Worm (Caenorhabditis elegans) whole organism, L4 larva: ENCODE data around the gene srbc-40.

Experiments used
- D1046.2 ChIP-seq: fragments of 200-800 bp; sonication (Bioruptor generic); IDR thresholded peaks from 2 replicates; pipeline ENCODE4 v1.3.6; 2022; ENCODE audit warnings: missing genetic modification characterization, missing compliant biosample characterization
- F10B5.3 ChIP-seq: sonication (generic microtip); optimal IDR thresholded peaks from 2 replicates; lab custom pipeline; 2016; ENCODE audit warnings: mild to moderate bottlenecking, missing genetic modification characterization, missing compliant biosample characterization
- F26F4.8 ChIP-seq: fragments of 200-800 bp; sonication (Bioruptor generic); conservative IDR thresholded peaks from 2 replicates; pipeline ENCODE4 v1.3.6; 2022; ENCODE audit warnings: missing genetic modification characterization, missing compliant biosample characterization
- F44E2.7 ChIP-seq: fragments of 200-800 bp; sonication (Bioruptor generic); IDR thresholded peaks from 2 replicates; pipeline ENCODE4 v2.1.2; 2022; ENCODE audit warnings: missing genetic modification characterization, missing compliant biosample characterization
- F49E8.2 ChIP-seq: sonication (generic microtip); optimal IDR thresholded peaks from 2 replicates; lab custom pipeline; 2016; ENCODE audit warnings: missing compliant biosample characterization, mild to moderate bottlenecking, missing genetic modification characterization, borderline replicate concordance
- R02D3.7 ChIP-seq: fragments of 150-350 bp; sonication (generic microtip); optimal IDR thresholded peaks from 3 replicates; lab custom pipeline; 2014; ENCODE audit warnings: missing biosample characterization, missing genetic modification characterization
- Y48G9A.11 ChIP-seq: fragments of 200-800 bp; sonication (Bioruptor generic); IDR thresholded peaks from 2 replicates; pipeline ENCODE4 v1.3.6; 2022; ENCODE audit warnings: missing genetic modification reagents, missing genetic modification characterization, missing compliant biosample characterization
- Y75B8A.6 ChIP-seq: fragments of 200-800 bp; sonication (Bioruptor generic); IDR thresholded peaks from 2 replicates; pipeline ENCODE4 v1.3.6; 2022; ENCODE audit warnings: missing genetic modification reagents, missing genetic modification characterization, missing compliant biosample characterization
- ZK337.2 ChIP-seq: fragments of 200-800 bp; sonication (Bioruptor generic); IDR thresholded peaks from 2 replicates; pipeline ENCODE4 v1.3.6; 2022; ENCODE audit warnings: missing genetic modification reagents, missing genetic modification characterization, missing compliant biosample characterization
- ZK546.5 ChIP-seq, 2 experiments: sonication (generic microtip); optimal IDR thresholded peaks; 2 replicates each; lab custom pipeline; 2017; ENCODE audit warnings: missing biosample characterization in 2 of 2, missing genetic modification characterization in 2 of 2
- aha-1 ChIP-seq: fragments of 150-350 bp; peaks from one replicate; lab custom pipeline; 2014; ENCODE audit warnings: missing biosample characterization, missing genetic modification characterization
- attf-4 ChIP-seq: sonication (generic microtip); optimal IDR thresholded peaks from 3 replicates; lab custom pipeline; 2017; ENCODE audit warnings: missing biosample characterization, missing genetic modification characterization
- ceh-20 ChIP-seq: fragments of 200-800 bp; sonication (Bioruptor generic); IDR thresholded peaks from 2 replicates; pipeline ENCODE4 v1.3.6; 2022; ENCODE audit warnings: missing genetic modification reagents, missing genetic modification characterization, missing compliant biosample characterization
- ceh-44 ChIP-seq: fragments of 200-800 bp; sonication (Bioruptor generic); IDR thresholded peaks from 2 replicates; pipeline ENCODE4 v1.3.6; 2022; ENCODE audit warnings: missing genetic modification reagents, missing genetic modification characterization, missing compliant biosample characterization
- ceh-62 ChIP-seq: sonication (generic microtip); optimal IDR thresholded peaks from 2 replicates; lab custom pipeline; 2017; ENCODE audit warnings: missing biosample characterization, missing genetic modification characterization
- ceh-82 ChIP-seq: sonication (generic microtip); optimal IDR thresholded peaks from 2 replicates; lab custom pipeline; 2017; ENCODE audit warnings: missing biosample characterization, missing genetic modification characterization
- cey-2 ChIP-seq: sonication (generic microtip); optimal IDR thresholded peaks from 3 replicates; lab custom pipeline; 2017; ENCODE audit warnings: missing genetic modification characterization, mild to moderate bottlenecking, missing compliant biosample characterization, antibody characterized with exemption, borderline replicate concordance; ENCODE audit not compliant: insufficient read depth
- daf-12 ChIP-seq: fragments of 150-350 bp; optimal IDR thresholded peaks from 2 replicates; lab custom pipeline; 2014; ENCODE audit warnings: missing biosample characterization, missing genetic modification reagents, missing genetic modification characterization
- daf-8 ChIP-seq: fragments of 200-800 bp; sonication (Bioruptor generic); IDR thresholded peaks from 2 replicates; pipeline ENCODE4 v1.3.6; 2022; ENCODE audit warnings: missing genetic modification characterization, missing compliant biosample characterization
- dpl-1 ChIP-seq: fragments of 150-350 bp; optimal IDR thresholded peaks from 2 replicates; lab custom pipeline; 2014; ENCODE audit warnings: missing biosample characterization, missing genetic modification reagents, missing genetic modification characterization
- dve-1 ChIP-seq: sonication (generic microtip); optimal IDR thresholded peaks from 2 replicates; lab custom pipeline; 2017; ENCODE audit warnings: antibody characterized with exemption, mild to moderate bottlenecking, missing genetic modification characterization, missing compliant biosample characterization; ENCODE audit not compliant: insufficient read depth
- egl-27 ChIP-seq: sonication (generic microtip); optimal IDR thresholded peaks from 3 replicates; lab custom pipeline; 2017; ENCODE audit warnings: missing biosample characterization, missing genetic modification reagents, missing genetic modification characterization
- egl-43 ChIP-seq: fragments of 200-800 bp; sonication (Bioruptor generic); IDR thresholded peaks from 2 replicates; pipeline ENCODE4 v1.3.6; 2022; ENCODE audit warnings: missing genetic modification reagents, missing genetic modification characterization, missing compliant biosample characterization
- gei-8 ChIP-seq: fragments of 200-800 bp; sonication (Bioruptor generic); optimal IDR thresholded peaks from 2 replicates; lab custom pipeline; 2018; ENCODE audit warnings: mild to moderate bottlenecking, missing genetic modification characterization, missing compliant biosample characterization
- hif-1 ChIP-seq, 2 experiments: sonication (generic microtip); optimal IDR thresholded peaks; 2 replicates each; lab custom pipeline; 2016 to 2017; ENCODE audit warnings: missing compliant biosample characterization in 2 of 2, missing genetic modification characterization in 2 of 2, missing genetic modification reagents in 2 of 2, missing genotype in 2 of 2, mild to moderate bottlenecking in 1 of 2
- hlh-30 ChIP-seq: sonication (generic microtip); optimal IDR thresholded peaks from 2 replicates; lab custom pipeline; 2017; ENCODE audit warnings: antibody characterized with exemption, mild to moderate bottlenecking, missing genetic modification characterization, missing compliant biosample characterization; ENCODE audit not compliant: insufficient read depth
- lin-1 ChIP-seq: fragments of 200-800 bp; sonication (Bioruptor generic); IDR thresholded peaks from 2 replicates; pipeline ENCODE4 v1.3.6; 2022; ENCODE audit warnings: missing genetic modification reagents, missing genetic modification characterization, missing compliant biosample characterization
- lin-13 ChIP-seq: fragments of 150-350 bp; optimal IDR thresholded peaks from 2 replicates; lab custom pipeline; 2014; ENCODE audit warnings: missing biosample characterization, missing genetic modification reagents, missing genetic modification characterization
- lin-39 ChIP-seq: fragments of 150-350 bp; optimal IDR thresholded peaks from 2 replicates; lab custom pipeline; 2014; ENCODE audit warnings: missing biosample characterization, missing genetic modification reagents, missing genetic modification characterization
- lir-3 ChIP-seq: sonication (generic microtip); optimal IDR thresholded peaks from 2 replicates; lab custom pipeline; 2016; ENCODE audit warnings: mild to moderate bottlenecking, missing genetic modification characterization, missing compliant biosample characterization
- lsy-2 ChIP-seq, 2 experiments: fragments of 150-350 bp in 1 of 2; sonication (generic microtip) in 1 of 2; optimal IDR thresholded peaks; 2 replicates each; lab custom pipeline; 2014 to 2017; ENCODE audit warnings: missing biosample characterization in 2 of 2, missing genetic modification characterization in 2 of 2
- madf-9 ChIP-seq: fragments of 200-800 bp; sonication (Bioruptor generic); conservative IDR thresholded peaks from 2 replicates; pipeline ENCODE4 v1.3.6; 2022; ENCODE audit warnings: missing genetic modification reagents, missing genetic modification characterization, missing compliant biosample characterization
- mep-1 ChIP-seq: fragments of 150-350 bp; sonication (generic microtip); optimal IDR thresholded peaks from 3 replicates; lab custom pipeline; 2014; ENCODE audit warnings: missing biosample characterization, missing genetic modification characterization
- mxl-2 ChIP-seq: fragments of 200-800 bp; sonication (Bioruptor generic); conservative IDR thresholded peaks from 2 replicates; pipeline ENCODE4 v1.3.6; 2022; ENCODE audit warnings: missing genetic modification reagents, missing genetic modification characterization, missing compliant biosample characterization
- nhr-102 ChIP-seq: sonication (generic microtip); optimal IDR thresholded peaks from 2 replicates; lab custom pipeline; 2016; ENCODE audit warnings: mild to moderate bottlenecking, missing genetic modification characterization, moderate library complexity, missing compliant biosample characterization
- nhr-28 ChIP-seq: fragments of 150-350 bp; optimal IDR thresholded peaks from 2 replicates; lab custom pipeline; 2014; ENCODE audit warnings: missing biosample characterization, missing genetic modification characterization
- nhr-41 ChIP-seq: fragments of 200-800 bp; sonication (Bioruptor generic); IDR thresholded peaks from 2 replicates; pipeline ENCODE4 v1.3.6; 2022; ENCODE audit warnings: missing genetic modification reagents, missing genetic modification characterization, missing compliant biosample characterization
- pha-4 ChIP-seq, 2 experiments: fragments of 150-350 bp in 1 of 2; fragments of 200-800 bp in 1 of 2; sonication (Bioruptor generic) in 1 of 2; IDR thresholded peaks in 1 of 2; optimal IDR thresholded peaks in 1 of 2; 2 replicates each; pipeline versions ENCODE4 v1.3.6 to Lab custom; 2014 to 2022; ENCODE audit warnings: missing genetic modification characterization in 2 of 2, missing genetic modification reagents in 2 of 2, missing biosample characterization in 1 of 2, missing compliant biosample characterization in 1 of 2
- php-3 ChIP-seq: fragments of 200-800 bp; sonication (Bioruptor generic); IDR thresholded peaks from 2 replicates; pipeline ENCODE4 v1.3.6; 2022; ENCODE audit warnings: missing genetic modification reagents, missing genetic modification characterization, missing compliant biosample characterization
- rbr-2 ChIP-seq: sonication (generic microtip); optimal IDR thresholded peaks from 2 replicates; lab custom pipeline; 2016; ENCODE audit warnings: missing genotype, missing genetic modification characterization, missing compliant biosample characterization
- set-16 ChIP-seq: fragments of 200-800 bp; sonication (Bioruptor generic); IDR thresholded peaks from 2 replicates; pipeline ENCODE4 v1.3.6; 2022; ENCODE audit warnings: missing genetic modification reagents, missing genetic modification characterization, missing compliant biosample characterization
- snpc-4 ChIP-seq: fragments of 150-350 bp; optimal IDR thresholded peaks from 2 replicates; lab custom pipeline; 2014; ENCODE audit warnings: missing biosample characterization, missing genetic modification characterization
- spr-1 ChIP-seq: sonication (generic microtip); optimal IDR thresholded peaks from 2 replicates; lab custom pipeline; 2016; ENCODE audit warnings: mild to moderate bottlenecking, missing genetic modification characterization, missing compliant biosample characterization
- spr-3 ChIP-seq: fragments of 200-800 bp; sonication (Bioruptor generic); optimal IDR thresholded peaks from 2 replicates; lab custom pipeline; 2018; ENCODE audit warnings: mild to moderate bottlenecking, missing genetic modification characterization, missing compliant biosample characterization
- tag-97 ChIP-seq: fragments of 200-800 bp; sonication (Bioruptor generic); IDR thresholded peaks from 2 replicates; pipeline ENCODE4 v1.3.6; 2022; ENCODE audit warnings: missing genetic modification characterization, missing compliant biosample characterization
- tra-1 ChIP-seq: fragments of 200-800 bp; sonication (Bioruptor generic); IDR thresholded peaks from 2 replicates; pipeline ENCODE4 v1.3.6; 2022; ENCODE audit warnings: missing genetic modification reagents, missing genetic modification characterization, missing compliant biosample characterization
- unc-39 ChIP-seq: sonication (generic microtip); optimal IDR thresholded peaks from 2 replicates; lab custom pipeline; 2017; ENCODE audit warnings: missing biosample characterization, missing genetic modification characterization
- vab-7 ChIP-seq: fragments of 200-800 bp; sonication (Bioruptor generic); IDR thresholded peaks from 2 replicates; pipeline ENCODE4 v1.3.6; 2022; ENCODE audit warnings: missing genetic modification reagents, missing genetic modification characterization, missing compliant biosample characterization
- zfp-2 ChIP-seq: sonication (generic microtip); optimal IDR thresholded peaks from 2 replicates; lab custom pipeline; 2016; ENCODE audit warnings: mild to moderate bottlenecking, missing genetic modification characterization, missing compliant biosample characterization
- zfp-3 ChIP-seq: fragments of 200-800 bp; sonication (Bioruptor generic); conservative IDR thresholded peaks from 2 replicates; pipeline ENCODE4 v1.3.6; 2022; ENCODE audit warnings: missing genetic modification reagents, missing genetic modification characterization, missing compliant biosample characterization

srbc-40 gene

DNA sequence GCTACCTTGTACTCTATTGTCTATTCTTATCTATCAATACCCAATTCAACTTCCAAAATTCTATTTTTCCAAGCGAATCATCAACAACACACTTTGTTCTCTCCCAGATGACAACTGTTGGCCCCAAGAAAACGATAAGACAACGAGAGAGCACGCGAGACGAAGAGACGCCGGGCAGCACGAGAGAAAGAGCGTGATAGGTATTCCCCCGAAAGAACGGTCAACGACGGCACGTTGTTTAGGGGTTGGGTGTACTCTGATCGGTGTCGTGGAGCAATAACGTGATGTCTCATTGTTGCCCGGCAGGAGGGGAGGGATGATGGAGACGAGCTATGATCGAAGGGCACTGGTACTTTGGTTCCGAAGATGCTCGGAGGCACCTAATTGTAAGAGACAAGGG is 11.7 kb upstream of the srbc-40 start (continued):
- peak; percentile 34; the same call in 1 of the 2 replicates for TF ChIP-seq madf-9
- no peak for TF ChIP-seq daf-12 (tag; lab: Kevin White, UChicago)
- no peak for TF ChIP-seq F10B5.3 (tag; lab: Kevin White, UChicago)
- TF ChIP-seq D1046.2 (GFP tag; lab: Robert Waterston, UW): no peak
- TF ChIP-seq ceh-20 (GFP tag; lab: Robert Waterston, UW): peak; percentile 90
- TF ChIP-seq lir-3 (tag; lab: Kevin White, UChicago): no peak
- no peak for TF ChIP-seq lin-13 (GFP tag; lab: Kevin White, UChicago)
- peak; percentile 63 to 88 for TF ChIP-seq hif-1 (tag; optimal IDR thresholded peaks at IDR 0.05; lab: Kevin White, UChicago)
- peak; percentile 97 for TF ChIP-seq aha-1 (tag; lab: Kevin White, UChicago)
- TF ChIP-seq F44E2.7 (GFP tag; lab: Robert Waterston, UW): no peak
- peak; percentile 56 for TF ChIP-seq spr-1 (tag; lab: Kevin White, UChicago)
- no peak for TF ChIP-seq ZK546.5 (tag; optimal IDR thresholded peaks at IDR 0.05; lab: Kevin White, UChicago)
- TF ChIP-seq zfp-3 (GFP tag; lab: Robert Waterston, UW): peak; percentile 88
- no peak for TF ChIP-seq zfp-2 (tag; lab: Kevin White, UChicago)
- no peak for TF ChIP-seq attf-4
- peak; percentile 98 for TF ChIP-seq hlh-30 (tag; lab: Kevin White, UChicago)
- TF ChIP-seq nhr-28 (tag; lab: Kevin White, UChicago): peak; percentile 96
- peak; percentile 35 for TF ChIP-seq rbr-2 (tag; lab: Kevin White, UChicago)
- TF ChIP-seq ceh-82 (tag; lab: Kevin White, UChicago): no peak
- no peak for TF ChIP-seq vab-7 (GFP tag; lab: Robert Waterston, UW)
- peak; percentile 93 for TF ChIP-seq nhr-102
- TF ChIP-seq lsy-2 (tag; optimal IDR thresholded peaks at IDR 0.05; lab: Kevin White, UChicago): peak; percentile 71 to 78
- TF ChIP-seq Y48G9A.11 (GFP tag; lab: Robert Waterston, UW): no peak
- TF ChIP-seq dpl-1 (GFP tag; lab: Kevin White, UChicago): peak; percentile 2
- peak; percentile 79 for TF ChIP-seq mep-1 (tag; lab: Kevin White, UChicago)
- peak; percentile 65; the same call in 1 of the 2 replicates for TF ChIP-seq egl-43 (GFP tag; lab: Robert Waterston, UW)
- TF ChIP-seq mxl-2 (GFP tag; lab: Robert Waterston, UW): peak; percentile 73
- TF ChIP-seq ZK337.2 (GFP tag; lab: Robert Waterston, UW): no peak
- no peak for TF ChIP-seq ceh-62 (tag; lab: Kevin White, UChicago)
- no peak for TF ChIP-seq ceh-44
- no peak for TF ChIP-seq tag-97
- no peak; the same call in 1 of the 2 replicates for TF ChIP-seq nhr-41
- TF ChIP-seq set-16 (GFP tag; lab: Robert Waterston, UW): peak; percentile 91
- TF ChIP-seq php-3 (GFP tag; lab: Robert Waterston, UW): peak; percentile 92
- no peak for TF ChIP-seq daf-8 (GFP tag; lab: Robert Waterston, UW)
- peak; percentile 9 for TF ChIP-seq spr-3 (GFP tag; lab: Kevin White, UChicago)
- TF ChIP-seq pha-4 (GFP tag; IDR thresholded peaks at IDR 0.05; lab: Robert Waterston, UW): peak; percentile 80
- no peak for TF ChIP-seq pha-4 (tag; optimal IDR thresholded peaks at IDR 0.05; lab: Kevin White, UChicago)
- TF ChIP-seq lin-1: peak; percentile 80
- no peak for TF ChIP-seq cey-2 (tag; lab: Kevin White, UChicago)
- TF ChIP-seq egl-27 (tag; lab: Kevin White, UChicago): no peak
- no peak for TF ChIP-seq F49E8.2 (tag; lab: Kevin White, UChicago)
- TF ChIP-seq Y75B8A.6 (GFP tag; lab: Robert Waterston, UW): peak; percentile 84; the same call in 1 of the 2 replicates
- TF ChIP-seq snpc-4 (tag; lab: Kevin White, UChicago): no peak
- TF ChIP-seq F26F4.8 (GFP tag; lab: Robert Waterston, UW): no peak
- TF ChIP-seq R02D3.7: no peak
- peak; percentile 94 for TF ChIP-seq tra-1 (GFP tag; lab: Robert Waterston, UW)
- TF ChIP-seq dve-1 (tag; lab: Kevin White, UChicago): peak; percentile 97
- TF ChIP-seq gei-8 (GFP tag; lab: Kevin White, UChicago): peak; percentile 88
- TF ChIP-seq unc-39 (tag; lab: Kevin White, UChicago): no peak
- no peak for TF ChIP-seq lin-39 (tag; lab: Kevin White, UChicago)
